Fruit fly (Drosophila melanogaster) whole organism, embryonic: ENCODE data around the gene Ir21a.

Source experiments
- BtbVII ChIP-seq: fragments of 200-800 bp; sonication (Bioruptor generic); optimal IDR thresholded peaks from 3 replicates; lab custom pipeline; 2017; ENCODE audit warnings: missing biosample characterization, mild to moderate bottlenecking, missing genetic modification characterization
- CG10565 ChIP-seq: fragments of 200-800 bp; sonication (Bioruptor generic); optimal IDR thresholded peaks from 3 replicates; lab custom pipeline; 2016; ENCODE audit warnings: missing biosample characterization, mild to moderate bottlenecking, missing genetic modification characterization
- CG11695 ChIP-seq: fragments of 200-800 bp; sonication (Bioruptor generic); IDR thresholded peaks from 3 replicates; pipeline ENCODE4 v1.3.6; 2022; ENCODE audit warnings: missing biosample characterization, missing genetic modification characterization
- CG12391 ChIP-seq: fragments of 200-800 bp; sonication (Bioruptor generic); optimal IDR thresholded peaks from 3 replicates; lab custom pipeline; 2018; ENCODE audit warnings: missing biosample characterization, mild to moderate bottlenecking, missing genetic modification characterization, moderate library complexity
- CG13296 ChIP-seq: fragments of 200-800 bp; sonication (Bioruptor generic); optimal IDR thresholded peaks from 3 replicates; lab custom pipeline; 2018; ENCODE audit warnings: missing biosample characterization, mild to moderate bottlenecking, missing genetic modification characterization
- CG13894 ChIP-seq: fragments of 200-800 bp; sonication (Bioruptor generic); optimal IDR thresholded peaks from 3 replicates; lab custom pipeline; 2018; ENCODE audit warnings: missing biosample characterization, mild to moderate bottlenecking, missing genetic modification characterization, moderate library complexity
- CG1602 ChIP-seq: fragments of 200-800 bp; sonication (Bioruptor generic); optimal IDR thresholded peaks from 3 replicates; lab custom pipeline; 2016; ENCODE audit warnings: missing biosample characterization, missing genetic modification characterization
- CG16815 ChIP-seq: fragments of 200-800 bp; sonication (Bioruptor generic); optimal IDR thresholded peaks from 3 replicates; lab custom pipeline; 2017; ENCODE audit warnings: missing biosample characterization, mild to moderate bottlenecking, missing genetic modification characterization
- CG17359 ChIP-seq: fragments of 200-800 bp; sonication (Bioruptor generic); optimal IDR thresholded peaks from 3 replicates; lab custom pipeline; 2018; ENCODE audit warnings: missing biosample characterization, mild to moderate bottlenecking, missing genetic modification characterization, moderate library complexity
- CG18764 ChIP-seq: fragments of 200-800 bp; sonication (Bioruptor generic); optimal IDR thresholded peaks from 3 replicates; lab custom pipeline; 2016; ENCODE audit warnings: missing biosample characterization, missing genetic modification characterization
- CG31224 ChIP-seq: fragments of 200-800 bp; sonication (Bioruptor generic); IDR thresholded peaks from 2 replicates; pipeline ENCODE4 v1.3.6; 2022; ENCODE audit warnings: missing biosample characterization, missing genetic modification characterization
- CG34376 ChIP-seq: fragments of 200-800 bp; sonication (Bioruptor generic); optimal IDR thresholded peaks from 2 replicates; lab custom pipeline; 2018; ENCODE audit warnings: missing biosample characterization, mild to moderate bottlenecking, missing genetic modification characterization
- CG4404 ChIP-seq: fragments of 200-800 bp; sonication (Bioruptor generic); IDR thresholded peaks from 2 replicates; pipeline ENCODE4 v1.3.6; 2022; ENCODE audit warnings: missing biosample characterization, missing genetic modification characterization
- CG4854 ChIP-seq: fragments of 200-800 bp; sonication (Bioruptor generic); optimal IDR thresholded peaks from 2 replicates; lab custom pipeline; 2016; ENCODE audit warnings: missing biosample characterization, missing genetic modification characterization, inconsistent platforms
- CG6813 ChIP-seq: fragments of 200-800 bp; sonication (Bioruptor generic); optimal IDR thresholded peaks from 2 replicates; lab custom pipeline; 2017; ENCODE audit warnings: missing biosample characterization, missing genetic modification characterization, mild to moderate bottlenecking, moderate library complexity, missing genetic modification reagents
- CG9817 ChIP-seq: fragments of 200-800 bp; sonication (Bioruptor generic); optimal IDR thresholded peaks from 2 replicates; lab custom pipeline; 2018; ENCODE audit warnings: missing biosample characterization, mild to moderate bottlenecking, missing genetic modification characterization, moderate library complexity
- Chrac-16 ChIP-seq: fragments of 200-800 bp; sonication (Bioruptor generic); optimal IDR thresholded peaks from 3 replicates; lab custom pipeline; 2016; ENCODE audit warnings: missing biosample characterization, missing genetic modification characterization
- Dref ChIP-seq: fragments of 200-800 bp; sonication (Bioruptor generic); IDR thresholded peaks from 2 replicates; pipeline ENCODE4 v1.3.6; 2022; ENCODE audit warnings: missing biosample characterization, missing genetic modification characterization
- HmgD ChIP-seq: fragments of 200-800 bp; sonication (Bioruptor generic); optimal IDR thresholded peaks from 3 replicates; lab custom pipeline; 2016; ENCODE audit warnings: missing biosample characterization, missing genetic modification characterization
- Hr39 ChIP-seq: fragments of >200 bp; optimal IDR thresholded peaks from 2 replicates; lab custom pipeline; 2017
- Lim3 ChIP-seq: fragments of 200-800 bp; sonication (Bioruptor generic); IDR thresholded peaks from 2 replicates; pipeline ENCODE4 v1.3.6; 2022; ENCODE audit warnings: missing biosample characterization, missing genetic modification characterization
- Med ChIP-seq: fragments of 200-800 bp; sonication (Bioruptor generic); peaks from one replicate; lab custom pipeline; 2016; ENCODE audit warnings: missing biosample characterization, missing genetic modification characterization, mild to moderate bottlenecking, inconsistent platforms, moderate library complexity
- NK7.1 ChIP-seq: fragments of 200-800 bp; sonication (Bioruptor generic); optimal IDR thresholded peaks from 3 replicates; lab custom pipeline; 2016; ENCODE audit warnings: missing biosample characterization, missing genetic modification characterization
- Poxn ChIP-seq: fragments of 200-800 bp; sonication (Bioruptor generic); IDR thresholded peaks from 2 replicates; pipeline ENCODE4 v1.3.6; 2022; ENCODE audit warnings: missing biosample characterization, missing genetic modification characterization
- Sin3A ChIP-seq: fragments of >200 bp; optimal IDR thresholded peaks from 2 replicates; lab custom pipeline; 2018
- Six4 ChIP-seq: fragments of 200-800 bp; sonication (Bioruptor generic); optimal IDR thresholded peaks from 2 replicates; lab custom pipeline; 2016; ENCODE audit warnings: missing biosample characterization, missing genetic modification characterization
- Trl ChIP-seq, 3 experiments: fragments of >200 bp in 2 of 3; fragments of 200-800 bp in 1 of 3; sonication (Bioruptor generic) in 1 of 3; optimal IDR thresholded peaks; 2 replicates in 1 of 3; 3 replicates in 2 of 3; lab custom pipeline; 2016 to 2017; ENCODE audit warnings: missing biosample characterization in 1 of 3, missing genetic modification characterization in 1 of 3
- ab ChIP-seq: fragments of 200-800 bp; sonication (Bioruptor generic); optimal IDR thresholded peaks from 2 replicates; lab custom pipeline; 2016; ENCODE audit warnings: missing biosample characterization, missing genetic modification characterization
- ac ChIP-seq: fragments of 200-800 bp; sonication (Bioruptor generic); optimal IDR thresholded peaks from 3 replicates; lab custom pipeline; 2017; ENCODE audit warnings: missing biosample characterization, mild to moderate bottlenecking, missing genetic modification characterization
- chinmo ChIP-seq: fragments of 200-800 bp; sonication (Bioruptor generic); IDR thresholded peaks from 4 replicates; pipeline ENCODE4 v1.3.6; 2022; ENCODE audit warnings: missing biosample characterization, missing genetic modification characterization; ENCODE audit not compliant: partially characterized antibody
- cwo ChIP-seq: fragments of 200-800 bp; sonication (Bioruptor generic); optimal IDR thresholded peaks from 3 replicates; lab custom pipeline; 2017; ENCODE audit warnings: missing biosample characterization, missing genetic modification characterization, mild to moderate bottlenecking, moderate library complexity, missing genetic modification reagents
- dm ChIP-seq: fragments of 200-800 bp; sonication (Bioruptor generic); optimal IDR thresholded peaks from 3 replicates; lab custom pipeline; 2016; ENCODE audit warnings: missing biosample characterization, missing genetic modification characterization
- dmrt11E ChIP-seq: fragments of 200-800 bp; sonication (Bioruptor generic); optimal IDR thresholded peaks from 3 replicates; lab custom pipeline; 2018; ENCODE audit warnings: missing biosample characterization, mild to moderate bottlenecking, missing genetic modification characterization, moderate library complexity
- fd64A ChIP-seq: fragments of 200-800 bp; sonication (Bioruptor generic); optimal IDR thresholded peaks from 3 replicates; lab custom pipeline; 2018; ENCODE audit warnings: missing biosample characterization, mild to moderate bottlenecking, missing genetic modification characterization
- gce ChIP-seq: fragments of 200-800 bp; sonication (Bioruptor generic); IDR thresholded peaks from 3 replicates; pipeline ENCODE4 v1.3.6; 2022; ENCODE audit warnings: missing biosample characterization, missing genetic modification characterization
- grn ChIP-seq: fragments of 200-800 bp; sonication (Bioruptor generic); optimal IDR thresholded peaks from 3 replicates; lab custom pipeline; 2017; ENCODE audit warnings: missing biosample characterization, missing genetic modification characterization
- gsb-n ChIP-seq: fragments of 200-800 bp; sonication (Bioruptor generic); optimal IDR thresholded peaks from 3 replicates; lab custom pipeline; 2018; ENCODE audit warnings: missing biosample characterization, mild to moderate bottlenecking, missing genetic modification characterization
- gt ChIP-seq: fragments of 200-800 bp; sonication (Bioruptor generic); IDR thresholded peaks from 2 replicates; pipeline ENCODE4 v1.3.6; 2022; ENCODE audit warnings: missing biosample characterization, missing genetic modification characterization
- hkb ChIP-seq, 2 experiments: fragments of 200-800 bp in 1 of 2; fragments of >200 bp in 1 of 2; sonication (Bioruptor generic) in 1 of 2; IDR thresholded peaks in 1 of 2; optimal IDR thresholded peaks in 1 of 2; 2 replicates each; pipeline versions ENCODE4 v1.3.6 to Lab custom; 2017 to 2022; ENCODE audit warnings: missing biosample characterization in 1 of 2, missing genetic modification characterization in 1 of 2
- lab ChIP-seq: fragments of 200-800 bp; sonication (Bioruptor generic); optimal IDR thresholded peaks from 3 replicates; lab custom pipeline; 2017; ENCODE audit warnings: missing biosample characterization, missing genetic modification characterization, mild to moderate bottlenecking, moderate library complexity, missing genetic modification reagents
- mam ChIP-seq: fragments of 200-800 bp; sonication (Bioruptor generic); optimal IDR thresholded peaks from 3 replicates; lab custom pipeline; 2016; ENCODE audit warnings: missing biosample characterization, missing genetic modification characterization
- mirr ChIP-seq: fragments of 200-800 bp; sonication (Bioruptor generic); optimal IDR thresholded peaks from 3 replicates; lab custom pipeline; 2018; ENCODE audit warnings: missing biosample characterization, mild to moderate bottlenecking, missing genetic modification characterization
- pho ChIP-seq: fragments of 200-800 bp; sonication (Bioruptor generic); optimal IDR thresholded peaks from 2 replicates; lab custom pipeline; 2016; ENCODE audit warnings: missing biosample characterization, missing genetic modification characterization
- pita ChIP-seq: fragments of 200-800 bp; sonication (Bioruptor generic); optimal IDR thresholded peaks from 2 replicates; lab custom pipeline; 2017; ENCODE audit warnings: missing biosample characterization, mild to moderate bottlenecking, missing genetic modification characterization
- pnt ChIP-seq: fragments of 200-800 bp; sonication (Bioruptor generic); optimal IDR thresholded peaks from 3 replicates; lab custom pipeline; 2016; ENCODE audit warnings: missing biosample characterization, missing genetic modification characterization
- run ChIP-seq: fragments of 200-800 bp; sonication (Bioruptor generic); optimal IDR thresholded peaks from 3 replicates; lab custom pipeline; 2018; ENCODE audit warnings: missing biosample characterization, mild to moderate bottlenecking, missing genetic modification characterization
- slp2 ChIP-seq: fragments of 200-800 bp; sonication (Bioruptor generic); optimal IDR thresholded peaks from 2 replicates; lab custom pipeline; 2016; ENCODE audit warnings: missing biosample characterization, missing genetic modification characterization
- toy ChIP-seq: fragments of 200-800 bp; sonication (Bioruptor generic); IDR thresholded peaks from 2 replicates; pipeline ENCODE4 v1.3.6; 2022; ENCODE audit warnings: missing biosample characterization, missing genetic modification characterization
- wdn ChIP-seq: fragments of 200-800 bp; sonication (Bioruptor generic); IDR thresholded peaks from 2 replicates; pipeline ENCODE4 v1.3.6; 2022; ENCODE audit warnings: missing biosample characterization, missing genetic modification characterization
- zen2 ChIP-seq: fragments of 200-800 bp; sonication (Bioruptor generic); IDR thresholded peaks from 3 replicates; pipeline ENCODE4 v1.3.6; 2022; ENCODE audit warnings: missing biosample characterization, missing genetic modification characterization; ENCODE audit not compliant: partially characterized antibody

Ir21a gene

DNA sequence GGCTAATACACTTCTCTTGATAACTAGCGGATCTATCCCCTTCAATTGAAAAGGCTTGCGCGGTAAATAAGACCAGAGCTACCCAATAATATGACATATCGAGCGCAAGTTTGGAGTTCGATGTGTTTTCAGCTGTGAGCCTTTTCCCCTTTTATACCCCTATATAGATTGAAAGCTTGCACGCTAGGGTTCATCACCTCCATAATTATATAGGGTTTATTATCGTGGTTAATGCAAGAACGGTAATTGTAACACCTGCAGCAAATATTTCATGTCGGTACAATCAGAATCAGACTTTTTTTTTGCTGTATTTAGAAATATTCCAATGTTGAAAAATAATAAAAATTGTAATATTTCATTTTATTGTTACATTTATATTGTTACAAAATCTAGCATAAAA is at the start of gene Ir21a:
TSS of gene Ir21a (minus strand) at position 101 of the 400 bp plus-strand sequence.
- TF ChIP-seq toy (no peak), gce (GFP tag; lab: Robert Waterston, UW) (no peak), Poxn (GFP tag; lab: Robert Waterston, UW) (no peak), chinmo (no peak), mam (GFP tag; lab: Kevin White, UChicago) (no peak), Trl (optimal IDR thresholded peaks at IDR 0.05; lab: Kevin White, UChicago) (no peak), Trl (GFP tag; optimal IDR thresholded peaks at IDR 0.05; lab: Kevin White, UChicago) (no peak), NK7.1 (no peak), grn (GFP tag; lab: Kevin White, UChicago) (no peak), Hr39 (lab: Kevin White, UChicago) (no peak), Dref (GFP tag; lab: Robert Waterston, UW) (no peak), mirr (GFP tag; lab: Kevin White, UChicago) (no peak), zen2 (GFP tag; lab: Robert Waterston, UW) (no peak), CG12391 (tag; lab: Kevin White, UChicago) (no peak), CG31224 (GFP tag; lab: Robert Waterston, UW) (no peak), CG18764 (no peak), pho (GFP tag; lab: Kevin White, UChicago) (no peak)

DNA sequence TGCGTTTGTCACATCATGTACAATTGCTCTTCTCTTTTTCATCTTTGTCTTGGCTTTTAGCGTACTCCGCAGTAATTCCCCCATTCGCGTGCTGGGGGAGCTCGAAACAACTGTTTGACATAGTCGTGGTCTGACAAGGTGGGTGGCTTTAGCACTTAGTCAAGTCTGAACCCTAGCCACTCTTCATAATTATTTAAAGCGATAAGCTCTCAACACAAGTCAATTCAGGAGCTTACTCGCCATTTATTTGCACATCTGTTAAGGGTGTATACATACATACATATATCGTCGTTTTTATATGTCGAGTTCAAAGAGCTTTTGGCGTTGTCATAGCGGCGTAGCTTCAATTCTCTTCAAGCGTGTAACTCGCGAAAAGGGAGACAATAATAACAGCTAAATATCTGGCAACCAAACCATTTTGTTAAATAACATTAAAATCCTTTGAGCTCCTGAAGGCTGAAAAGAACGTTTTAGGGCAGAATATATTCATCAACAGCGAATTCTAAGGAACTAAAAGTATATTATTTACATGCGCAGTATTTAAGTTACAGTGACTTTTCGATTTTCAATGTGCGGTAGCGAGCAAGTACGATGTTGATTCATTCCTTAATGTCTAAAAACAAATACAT is 48.9 kb upstream of the Ir21a start:
- TF ChIP-seq cwo (GFP tag; lab: Kevin White, UChicago) (peak; percentile 9), dm (GFP tag; lab: Kevin White, UChicago) (no peak), gsb-n (tag; lab: Kevin White, UChicago) (no peak), ac (no peak), slp2 (no peak), fd64A (GFP tag; lab: Kevin White, UChicago) (no peak), CG9817 (no peak), run (tag; lab: Kevin White, UChicago) (no peak), CG17359 (tag; lab: Kevin White, UChicago) (no peak), pnt (GFP tag; lab: Kevin White, UChicago) (no peak), CG34376 (GFP tag; lab: Kevin White, UChicago) (no peak), Six4 (GFP tag; lab: Kevin White, UChicago) (no peak), Lim3 (GFP tag; lab: Robert Waterston, UW) (no peak), gt (GFP tag; lab: Robert Waterston, UW) (no peak), CG1602 (GFP tag; lab: Kevin White, UChicago) (no peak), CG13894 (tag; lab: Kevin White, UChicago) (peak; percentile 59), HmgD (GFP tag; lab: Kevin White, UChicago) (no peak), Chrac-16 (GFP tag; lab: Kevin White, UChicago) (no peak), ab (GFP tag; lab: Kevin White, UChicago) (no peak), CG13296 (peak; percentile 11), hkb (optimal IDR thresholded peaks at IDR 0.05; lab: Kevin White, UChicago) (no peak), hkb (GFP tag; IDR thresholded peaks at IDR 0.05; lab: Robert Waterston, UW) (no peak), wdn (GFP tag; lab: Robert Waterston, UW) (no peak), CG6813 (GFP tag; lab: Kevin White, UChicago) (no peak), Med (GFP tag; lab: Kevin White, UChicago) (peak; percentile 42), lab (GFP tag; lab: Kevin White, UChicago) (peak; percentile 12), CG10565 (GFP tag; lab: Kevin White, UChicago) (no peak), Sin3A (lab: Kevin White, UChicago) (no peak), CG16815 (GFP tag; lab: Kevin White, UChicago) (no peak), CG4854 (GFP tag; lab: Kevin White, UChicago) (no peak), BtbVII (GFP tag; lab: Kevin White, UChicago) (peak; percentile 7), CG4404 (no peak), CG11695 (GFP tag; lab: Robert Waterston, UW) (no peak), pita (GFP tag; lab: Kevin White, UChicago) (no peak), dmrt11E (tag; lab: Kevin White, UChicago) (no peak)
